Fruit fly (Drosophila melanogaster) whole organism, embryonic: ENCODE data around the gene uncNacbeta.

Experiments used
- Antp ChIP-seq: fragments of 200-800 bp; sonication (Bioruptor generic); optimal IDR thresholded peaks from 3 replicates; lab custom pipeline; 2016; ENCODE audit warnings: missing biosample characterization, missing genetic modification characterization
- CG10654 ChIP-seq: fragments of 200-800 bp; sonication (Bioruptor generic); optimal IDR thresholded peaks from 2 replicates; lab custom pipeline; 2016; ENCODE audit warnings: missing biosample characterization, missing genetic modification characterization
- CG11696 ChIP-seq: fragments of 200-800 bp; sonication (Bioruptor generic); IDR thresholded peaks from 2 replicates; pipeline ENCODE4 v1.3.6; 2022; ENCODE audit warnings: missing biosample characterization, missing genetic modification characterization
- CG12155 ChIP-seq: fragments of 200-800 bp; sonication (Bioruptor generic); optimal IDR thresholded peaks from 3 replicates; lab custom pipeline; 2016; ENCODE audit warnings: missing biosample characterization, missing genetic modification characterization
- CG15601 ChIP-seq: fragments of 200-800 bp; sonication (Bioruptor generic); optimal IDR thresholded peaks from 3 replicates; lab custom pipeline; 2019; ENCODE audit warnings: missing biosample characterization, mild to moderate bottlenecking, missing genetic modification characterization, moderate library complexity
- CG17829 ChIP-seq: fragments of 200-800 bp; optimal IDR thresholded peaks from 2 replicates; lab custom pipeline; 2019; ENCODE audit warnings: missing biosample characterization, mild to moderate bottlenecking, missing genetic modification characterization, moderate library complexity
- CG2116 ChIP-seq: fragments of 200-800 bp; sonication (Bioruptor generic); optimal IDR thresholded peaks from 3 replicates; lab custom pipeline; 2018; ENCODE audit warnings: missing biosample characterization, mild to moderate bottlenecking, missing genetic modification characterization
- CG2889 ChIP-seq: fragments of 200-800 bp; sonication (Bioruptor generic); IDR thresholded peaks from 3 replicates; pipeline ENCODE4 v1.3.6; 2022; ENCODE audit warnings: missing biosample characterization, missing genetic modification characterization
- CG32767 ChIP-seq: fragments of 200-800 bp; sonication (Bioruptor generic); IDR thresholded peaks from 2 replicates; pipeline ENCODE4 v1.3.6; 2022; ENCODE audit warnings: missing biosample characterization, missing genetic modification characterization
- CG34422 ChIP-seq: fragments of 200-800 bp; sonication (Bioruptor generic); IDR thresholded peaks from 3 replicates; pipeline ENCODE4 v1.3.6; 2022; ENCODE audit warnings: missing biosample characterization, missing genetic modification characterization
- CG3726 ChIP-seq: fragments of 200-800 bp; sonication (Bioruptor generic); IDR thresholded peaks from 3 replicates; pipeline ENCODE4, ENCODE4 v1.3.6; 2022; ENCODE audit warnings: missing biosample characterization, missing genetic modification characterization
- CG3847 ChIP-seq: fragments of 200-800 bp; sonication (Bioruptor generic); IDR thresholded peaks from 2 replicates; pipeline ENCODE4 v1.3.6; 2022; ENCODE audit warnings: missing biosample characterization, missing genetic modification characterization
- CG5180 ChIP-seq: fragments of 200-800 bp; sonication (Bioruptor generic); optimal IDR thresholded peaks from 3 replicates; lab custom pipeline; 2017; ENCODE audit warnings: missing biosample characterization, missing genetic modification characterization, mild to moderate bottlenecking, moderate library complexity, missing genetic modification reagents
- CG6791 ChIP-seq: fragments of 200-800 bp; sonication (Bioruptor generic); IDR thresholded peaks from 3 replicates; pipeline ENCODE4 v1.3.6; 2022; ENCODE audit warnings: missing biosample characterization, missing genetic modification characterization; ENCODE audit not compliant: partially characterized antibody
- CG8765 ChIP-seq: fragments of 200-800 bp; sonication (Bioruptor generic); IDR thresholded peaks from 2 replicates; pipeline ENCODE4 v1.3.6; 2022; ENCODE audit warnings: missing biosample characterization, missing genetic modification characterization
- Dp ChIP-seq: fragments of 200-800 bp; sonication (Bioruptor generic); optimal IDR thresholded peaks from 2 replicates; lab custom pipeline; 2018; ENCODE audit warnings: missing biosample characterization, mild to moderate bottlenecking, missing genetic modification characterization, moderate library complexity
- Ets65A ChIP-seq: fragments of 200-800 bp; sonication (Bioruptor generic); peaks from one replicate; lab custom pipeline; 2016; ENCODE audit warnings: missing biosample characterization, missing genetic modification characterization
- GATAe ChIP-seq: fragments of 200-800 bp; sonication (Bioruptor generic); conservative IDR thresholded peaks from 2 replicates; pipeline ENCODE4 v1.3.6; 2022; ENCODE audit warnings: missing biosample characterization, missing genetic modification characterization
- HHEX ChIP-seq: fragments of 200-800 bp; sonication (Bioruptor generic); optimal IDR thresholded peaks from 3 replicates; lab custom pipeline; 2017; ENCODE audit warnings: missing biosample characterization, mild to moderate bottlenecking, missing genetic modification characterization, missing genetic modification reagents
- HLH54F ChIP-seq: fragments of 200-800 bp; sonication (Bioruptor generic); optimal IDR thresholded peaks from 3 replicates; lab custom pipeline; 2016; ENCODE audit warnings: missing biosample characterization, missing genetic modification characterization
- Hand ChIP-seq: fragments of 200-800 bp; sonication (Bioruptor generic); optimal IDR thresholded peaks from 2 replicates; lab custom pipeline; 2017; ENCODE audit warnings: mild to moderate bottlenecking, missing biosample characterization, missing genetic modification reagents, missing genetic modification characterization
- Hey ChIP-seq: fragments of 200-800 bp; sonication (Bioruptor generic); optimal IDR thresholded peaks from 3 replicates; lab custom pipeline; 2018; ENCODE audit warnings: missing biosample characterization, mild to moderate bottlenecking, missing genetic modification characterization
- Hr3 ChIP-seq: fragments of 200-800 bp; sonication (Bioruptor generic); optimal IDR thresholded peaks from 3 replicates; lab custom pipeline; 2016; ENCODE audit warnings: missing biosample characterization, missing genetic modification characterization
- MESR4 ChIP-seq: fragments of 200-800 bp; sonication (Bioruptor generic); optimal IDR thresholded peaks from 2 replicates; lab custom pipeline; 2018; ENCODE audit warnings: missing biosample characterization, mild to moderate bottlenecking, missing genetic modification characterization, moderate library complexity
- Max ChIP-seq: fragments of 200-800 bp; sonication (Bioruptor generic); optimal IDR thresholded peaks from 2 replicates; lab custom pipeline; 2016; ENCODE audit warnings: missing biosample characterization, mild to moderate bottlenecking, missing genetic modification characterization
- NC2α ChIP-seq: fragments of 200-800 bp; sonication (Bioruptor generic); optimal IDR thresholded peaks from 2 replicates; lab custom pipeline; 2016; ENCODE audit warnings: missing biosample characterization, missing genetic modification characterization
- Poxn ChIP-seq: fragments of 200-800 bp; sonication (Bioruptor generic); IDR thresholded peaks from 2 replicates; pipeline ENCODE4 v1.3.6; 2022; ENCODE audit warnings: missing biosample characterization, missing genetic modification characterization
- Rx ChIP-seq: fragments of 200-800 bp; sonication (Bioruptor generic); IDR thresholded peaks from 2 replicates; pipeline ENCODE4 v1.3.6; 2022; ENCODE audit warnings: missing biosample characterization, missing genetic modification characterization
- Sin3A ChIP-seq: fragments of >200 bp; optimal IDR thresholded peaks from 2 replicates; lab custom pipeline; 2018
- Sox102F ChIP-seq: fragments of 200-800 bp; sonication (Bioruptor generic); optimal IDR thresholded peaks from 2 replicates; lab custom pipeline; 2018; ENCODE audit warnings: missing biosample characterization, mild to moderate bottlenecking, missing genetic modification characterization, moderate library complexity
- Sry-β ChIP-seq: fragments of 200-800 bp; sonication (Bioruptor generic); optimal IDR thresholded peaks from 2 replicates; lab custom pipeline; 2018; ENCODE audit warnings: missing biosample characterization, mild to moderate bottlenecking, missing genetic modification characterization, moderate library complexity
- Trl ChIP-seq, 3 experiments: fragments of >200 bp in 2 of 3; fragments of 200-800 bp in 1 of 3; sonication (Bioruptor generic) in 1 of 3; optimal IDR thresholded peaks; 2 replicates in 1 of 3; 3 replicates in 2 of 3; lab custom pipeline; 2016 to 2017; ENCODE audit warnings: missing biosample characterization in 1 of 3, missing genetic modification characterization in 1 of 3
- amos ChIP-seq: fragments of 200-800 bp; sonication (Bioruptor generic); IDR thresholded peaks from 2 replicates; pipeline ENCODE4 v1.3.6; 2022; ENCODE audit warnings: missing biosample characterization, missing genetic modification characterization; ENCODE audit not compliant: partially characterized antibody
- bsh ChIP-seq, 2 experiments: fragments of 200-800 bp; sonication (Bioruptor generic); optimal IDR thresholded peaks; 2 replicates each; lab custom pipeline; 2017 to 2018; ENCODE audit warnings: mild to moderate bottlenecking in 2 of 2, missing biosample characterization in 2 of 2, missing genetic modification characterization in 2 of 2, moderate library complexity in 1 of 2
- dati ChIP-seq: fragments of 200-800 bp; sonication (Bioruptor generic); IDR thresholded peaks from 2 replicates; pipeline ENCODE4 v1.3.6; 2022; ENCODE audit warnings: missing biosample characterization, missing genetic modification characterization
- dmrt11E ChIP-seq: fragments of 200-800 bp; sonication (Bioruptor generic); optimal IDR thresholded peaks from 3 replicates; lab custom pipeline; 2018; ENCODE audit warnings: missing biosample characterization, mild to moderate bottlenecking, missing genetic modification characterization, moderate library complexity
- ewg ChIP-seq: fragments of 200-800 bp; sonication (Bioruptor generic); optimal IDR thresholded peaks from 3 replicates; lab custom pipeline; 2017; ENCODE audit warnings: mild to moderate bottlenecking, missing biosample characterization, missing genetic modification reagents, missing genetic modification characterization
- ftz-f1 ChIP-seq: fragments of 200-800 bp; sonication (Bioruptor generic); optimal IDR thresholded peaks from 2 replicates; lab custom pipeline; 2016; ENCODE audit warnings: missing biosample characterization, missing genetic modification characterization
- gce ChIP-seq: fragments of 200-800 bp; sonication (Bioruptor generic); IDR thresholded peaks from 3 replicates; pipeline ENCODE4 v1.3.6; 2022; ENCODE audit warnings: missing biosample characterization, missing genetic modification characterization
- hb ChIP-seq: fragments of 200-800 bp; sonication (Bioruptor generic); IDR thresholded peaks from 3 replicates; pipeline ENCODE4 v1.3.6; 2022; ENCODE audit warnings: missing biosample characterization, missing genetic modification characterization; ENCODE audit not compliant: partially characterized antibody
- hbn ChIP-seq: fragments of 200-800 bp; sonication (Bioruptor generic); IDR thresholded peaks from 2 replicates; pipeline ENCODE4 v1.3.6; 2022; ENCODE audit warnings: missing biosample characterization, missing genetic modification characterization; ENCODE audit not compliant: partially characterized antibody
- lbe ChIP-seq: fragments of 200-800 bp; sonication (Bioruptor generic); optimal IDR thresholded peaks from 2 replicates; lab custom pipeline; 2016; ENCODE audit warnings: missing biosample characterization, mild to moderate bottlenecking, missing genetic modification characterization
- mirr ChIP-seq: fragments of 200-800 bp; sonication (Bioruptor generic); optimal IDR thresholded peaks from 3 replicates; lab custom pipeline; 2018; ENCODE audit warnings: missing biosample characterization, mild to moderate bottlenecking, missing genetic modification characterization
- nerfin-2 ChIP-seq: fragments of 200-800 bp; sonication (Bioruptor generic); IDR thresholded peaks from 2 replicates; pipeline ENCODE4 v1.3.6; 2022; ENCODE audit warnings: missing biosample characterization, missing genetic modification characterization; ENCODE audit not compliant: partially characterized antibody
- sna ChIP-seq: fragments of 200-800 bp; sonication (Bioruptor generic); IDR thresholded peaks from 2 replicates; pipeline ENCODE4 v1.3.6; 2022; ENCODE audit warnings: missing biosample characterization, missing genetic modification characterization; ENCODE audit not compliant: partially characterized antibody
- sob ChIP-seq: fragments of 200-800 bp; sonication (Bioruptor generic); IDR thresholded peaks from 2 replicates; pipeline ENCODE4 v1.3.6; 2022; ENCODE audit warnings: missing biosample characterization, missing genetic modification characterization
- sqz ChIP-seq: fragments of 200-800 bp; sonication (Bioruptor generic); optimal IDR thresholded peaks from 3 replicates; lab custom pipeline; 2018; ENCODE audit warnings: missing biosample characterization, mild to moderate bottlenecking, missing genetic modification characterization
- unc-4 ChIP-seq: fragments of 200-800 bp; sonication (Bioruptor generic); IDR thresholded peaks from 2 replicates; pipeline ENCODE4 v1.3.6; 2022; ENCODE audit warnings: missing biosample characterization, missing genetic modification characterization; ENCODE audit not compliant: partially characterized antibody
- zf30C ChIP-seq: fragments of 200-800 bp; sonication (Bioruptor generic); optimal IDR thresholded peaks from 3 replicates; lab custom pipeline; 2018; ENCODE audit warnings: missing biosample characterization, mild to moderate bottlenecking, missing genetic modification characterization

uncNacbeta gene

dm6 chr2L:559770-560567, 3.6 kb downstream of the uncNacbeta start, which contains the start of gene rempA (continued):
- TF ChIP-seq ftz-f1 = peak; percentile 33
- TF ChIP-seq Poxn (GFP tag; lab: Robert Waterston, UW) = no peak
- TF ChIP-seq ewg (GFP tag; lab: Kevin White, UChicago) = no peak
- peak; percentile 69 for TF ChIP-seq amos
- no peak for TF ChIP-seq lbe (GFP tag; lab: Kevin White, UChicago)
- no peak for TF ChIP-seq Hr3
- TF ChIP-seq nerfin-2 = no peak; the same call in 1 of the 2 replicates
- peak; percentile 68; the same call in 2 of the 3 replicates for TF ChIP-seq CG6791 (GFP tag; lab: Robert Waterston, UW)
- TF ChIP-seq CG2889 (GFP tag; lab: Robert Waterston, UW) = no peak
- no peak for TF ChIP-seq HLH54F (GFP tag; lab: Kevin White, UChicago)
- TF ChIP-seq sna (GFP tag; lab: Robert Waterston, UW) = peak; percentile 64
- no peak for TF ChIP-seq CG32767 (GFP tag; lab: Robert Waterston, UW)
- peak; percentile 35 for TF ChIP-seq MESR4
- peak; percentile 30 for TF ChIP-seq Sin3A (lab: Kevin White, UChicago)
- TF ChIP-seq CG3847 (GFP tag; lab: Robert Waterston, UW) = no peak
- TF ChIP-seq NC2α (GFP tag; lab: Kevin White, UChicago) = no peak
- TF ChIP-seq hb (GFP tag; lab: Robert Waterston, UW) = peak; percentile 66; the same call in 1 of the 3 replicates
- no peak for TF ChIP-seq Trl (optimal IDR thresholded peaks at IDR 0.05; lab: Kevin White, UChicago)
- no peak for TF ChIP-seq Trl (GFP tag; optimal IDR thresholded peaks at IDR 0.05; lab: Kevin White, UChicago)
- TF ChIP-seq bsh (GFP tag; optimal IDR thresholded peaks at IDR 0.05; lab: Kevin White, UChicago) = no peak
- no peak for TF ChIP-seq sob (GFP tag; lab: Robert Waterston, UW)
- no peak for TF ChIP-seq Hey
- TF ChIP-seq Hand (GFP tag; lab: Kevin White, UChicago) = no peak
- TF ChIP-seq hbn (GFP tag; lab: Robert Waterston, UW) = peak; percentile 47
- 0 out of 3 replicates have a peak, but pooled peaks have one; percentile 33 for TF ChIP-seq CG34422
- TF ChIP-seq Sox102F = no peak
- TF ChIP-seq CG15601 (tag; lab: Kevin White, UChicago) = no peak
- TF ChIP-seq Rx = no peak
- peak; percentile 72 for TF ChIP-seq Sry-β (GFP tag; lab: Kevin White, UChicago)
- no peak for TF ChIP-seq CG17829
- no peak for TF ChIP-seq gce (GFP tag; lab: Robert Waterston, UW)
- no peak for TF ChIP-seq CG5180 (GFP tag; lab: Kevin White, UChicago)
- no peak for TF ChIP-seq mirr (GFP tag; lab: Kevin White, UChicago)
- no peak for TF ChIP-seq dmrt11E (tag; lab: Kevin White, UChicago)
- no peak for TF ChIP-seq CG12155 (GFP tag; lab: Kevin White, UChicago)
- TF ChIP-seq CG11696 = no peak
- TF ChIP-seq sqz (GFP tag; lab: Kevin White, UChicago) = no peak
- TF ChIP-seq Ets65A = peak; percentile 54
- no peak for TF ChIP-seq zf30C (GFP tag; lab: Kevin White, UChicago)
- TF ChIP-seq CG3726 (GFP tag; lab: Robert Waterston, UW) = no peak
- TF ChIP-seq HHEX (GFP tag; lab: Kevin White, UChicago) = no peak
- TF ChIP-seq dati (GFP tag; lab: Robert Waterston, UW) = no peak
- no peak for TF ChIP-seq GATAe (GFP tag; lab: Robert Waterston, UW)
- no peak for TF ChIP-seq Max (GFP tag; lab: Kevin White, UChicago)
- TF ChIP-seq unc-4 (GFP tag; lab: Robert Waterston, UW) = peak; percentile 74
- TF ChIP-seq Dp = peak; percentile 91
- peak; percentile 51 for TF ChIP-seq CG2116 (GFP tag; lab: Kevin White, UChicago)
- TF ChIP-seq Antp = no peak
- TF ChIP-seq CG8765 (GFP tag; lab: Robert Waterston, UW) = no peak
- TF ChIP-seq CG10654 (GFP tag; lab: Kevin White, UChicago) = no peak
